Worm (Caenorhabditis elegans) whole organism, L1 larva: ENCODE results near the gene fbxa-184.
"Not testable (repeated sequence)": the region's sequence is repeated elsewhere in the genome, so short reads cannot be mapped to it uniquely, and the experiment has no call there.

Source experiments
- F16B12.6 ChIP-seq: fragments of 150-350 bp; optimal IDR thresholded peaks from 2 replicates; lab custom pipeline; 2014; ENCODE audit warnings: missing biosample characterization, missing genetic modification characterization
- aha-1 ChIP-seq: fragments of 150-350 bp; optimal IDR thresholded peaks from 2 replicates; lab custom pipeline; 2014; ENCODE audit warnings: missing biosample characterization, missing genetic modification characterization
- aly-2 ChIP-seq: fragments of 150-350 bp; optimal IDR thresholded peaks from 2 replicates; lab custom pipeline; 2014; ENCODE audit warnings: missing biosample characterization, missing genetic modification characterization
- ama-1 ChIP-seq: fragments of 150-350 bp; optimal IDR thresholded peaks from 2 replicates; lab custom pipeline; 2014
- blmp-1 ChIP-seq: fragments of 150-350 bp; optimal IDR thresholded peaks from 2 replicates; lab custom pipeline; 2014; ENCODE audit warnings: missing biosample characterization, missing genetic modification characterization
- ceh-8 ChIP-seq: fragments of 200-800 bp; sonication (Bioruptor generic); optimal IDR thresholded peaks from 2 replicates; lab custom pipeline; 2018; ENCODE audit warnings: mild to moderate bottlenecking, missing genetic modification characterization, moderate library complexity, missing compliant biosample characterization
- ceh-82 ChIP-seq, 3 experiments: fragments of 150-350 bp in 1 of 3; sonication (generic microtip) in 2 of 3; optimal IDR thresholded peaks; 2 replicates each; lab custom pipeline; 2014 to 2017; ENCODE audit warnings: missing biosample characterization in 3 of 3, missing genetic modification characterization in 3 of 3
- ceh-88 ChIP-seq: fragments of 200-800 bp; sonication (Bioruptor generic); IDR thresholded peaks from 2 replicates; pipeline ENCODE4 v1.3.6; 2022; ENCODE audit warnings: missing genetic modification characterization, missing compliant biosample characterization
- ceh-90 ChIP-seq: sonication (generic microtip); optimal IDR thresholded peaks from 2 replicates; lab custom pipeline; 2016; ENCODE audit warnings: missing genetic modification characterization, missing compliant biosample characterization
- dpl-1 ChIP-seq, 3 experiments: fragments of 150-350 bp in 2 of 3; sonication (generic microtip) in 1 of 3; optimal IDR thresholded peaks; 2 replicates each; lab custom pipeline; 2014 to 2017; ENCODE audit warnings: missing biosample characterization in 3 of 3, missing genetic modification characterization in 3 of 3, missing genetic modification reagents in 3 of 3
- dsc-1 ChIP-seq: sonication (generic microtip); optimal IDR thresholded peaks from 2 replicates; lab custom pipeline; 2016; ENCODE audit warnings: mild to moderate bottlenecking, missing genetic modification characterization, missing compliant biosample characterization
- efl-1 ChIP-seq, 4 experiments: fragments of 150-350 bp; optimal IDR thresholded peaks in 3 of 4; peaks in 1 of 4; 1 replicate in 1 of 4; 2 replicates in 3 of 4; lab custom pipeline; 2014; ENCODE audit warnings: missing biosample characterization in 2 of 4, missing genetic modification characterization in 2 of 4, missing genetic modification reagents in 2 of 4
- egl-13 ChIP-seq: sonication (generic microtip); optimal IDR thresholded peaks from 2 replicates; lab custom pipeline; 2016; ENCODE audit warnings: missing genotype, missing genetic modification reagents, missing genetic modification characterization, missing compliant biosample characterization
- egl-27 ChIP-seq, 2 experiments: fragments of 150-350 bp in 1 of 2; sonication (generic microtip); optimal IDR thresholded peaks; 3 replicates each; lab custom pipeline; 2017 to 2018; ENCODE audit warnings: missing biosample characterization in 2 of 2, missing genetic modification characterization in 2 of 2, missing genetic modification reagents in 2 of 2
- elt-2 ChIP-seq: sonication (generic microtip); optimal IDR thresholded peaks from 2 replicates; lab custom pipeline; 2016; ENCODE audit warnings: missing genetic modification characterization, mild to moderate bottlenecking, inconsistent platforms, missing compliant biosample characterization, missing genetic modification reagents
- elt-3 ChIP-seq, 6 experiments: fragments of 150-350 bp in 1 of 6; sonication (generic microtip); optimal IDR thresholded peaks; 2 replicates each; lab custom pipeline; 2017 to 2018; ENCODE audit warnings: missing biosample characterization in 6 of 6, missing genetic modification characterization in 6 of 6, inconsistent platforms in 1 of 6
- ets-5 ChIP-seq: fragments of 200-800 bp; sonication (Bioruptor generic); IDR thresholded peaks from 2 replicates; pipeline ENCODE4 v1.3.6; 2022; ENCODE audit warnings: missing genetic modification characterization, missing compliant biosample characterization
- fkh-10 ChIP-seq: sonication (generic microtip); optimal IDR thresholded peaks from 2 replicates; lab custom pipeline; 2017; ENCODE audit warnings: missing biosample characterization, missing genetic modification reagents, missing genetic modification characterization
- fos-1 ChIP-seq: fragments of 150-350 bp; optimal IDR thresholded peaks from 2 replicates; lab custom pipeline; 2014; ENCODE audit warnings: missing biosample characterization, missing genetic modification characterization
- grh-1 ChIP-seq: fragments of 200-800 bp; sonication (Bioruptor generic); IDR thresholded peaks from 2 replicates; pipeline ENCODE4 v1.3.6; 2022; ENCODE audit warnings: missing genetic modification reagents, missing genetic modification characterization, missing compliant biosample characterization
- hlh-4 ChIP-seq: sonication (generic microtip); optimal IDR thresholded peaks from 2 replicates; lab custom pipeline; 2016; ENCODE audit warnings: mild to moderate bottlenecking, missing genetic modification characterization, missing compliant biosample characterization
- irx-1 ChIP-seq: sonication (generic microtip); optimal IDR thresholded peaks from 2 replicates; lab custom pipeline; 2016; ENCODE audit warnings: missing genetic modification characterization, missing compliant biosample characterization
- isw-1 ChIP-seq: fragments of 200-800 bp; sonication (Bioruptor generic); IDR thresholded peaks from 2 replicates; pipeline ENCODE4 v1.3.6; 2022; ENCODE audit warnings: missing genetic modification characterization, missing compliant biosample characterization
- lin-15B ChIP-seq: fragments of 150-350 bp; sonication (generic microtip); optimal IDR thresholded peaks from 3 replicates; lab custom pipeline; 2014; ENCODE audit warnings: missing biosample characterization, missing genetic modification characterization
- lin-35 ChIP-seq, 2 experiments: fragments of 150-350 bp; optimal IDR thresholded peaks; 2 replicates each; lab custom pipeline; 2014; ENCODE audit warnings: missing biosample characterization in 2 of 2, missing genetic modification characterization in 2 of 2, missing genetic modification reagents in 2 of 2
- lsy-2 ChIP-seq, 2 experiments: fragments of 150-350 bp; optimal IDR thresholded peaks; 2 replicates each; lab custom pipeline; 2014; ENCODE audit warnings: missing biosample characterization in 2 of 2, missing genetic modification characterization in 2 of 2
- mab-9 ChIP-seq: fragments of 200-800 bp; sonication (Bioruptor generic); IDR thresholded peaks from 2 replicates; pipeline ENCODE4 v1.3.6; 2022; ENCODE audit warnings: missing genetic modification reagents, missing genetic modification characterization, missing compliant biosample characterization
- mef-2 ChIP-seq: fragments of 150-350 bp; optimal IDR thresholded peaks from 2 replicates; lab custom pipeline; 2014; ENCODE audit warnings: missing biosample characterization, missing genetic modification characterization
- nhr-19 ChIP-seq: fragments of 200-800 bp; sonication (Bioruptor generic); conservative IDR thresholded peaks from 2 replicates; pipeline ENCODE4 v1.3.6; 2022; ENCODE audit warnings: missing genetic modification characterization, missing compliant biosample characterization
- nhr-20 ChIP-seq: sonication (generic microtip); optimal IDR thresholded peaks from 2 replicates; lab custom pipeline; 2016; ENCODE audit warnings: mild to moderate bottlenecking, missing genetic modification characterization, missing compliant biosample characterization
- nhr-47 ChIP-seq: sonication (generic microtip); optimal IDR thresholded peaks from 2 replicates; lab custom pipeline; 2016; ENCODE audit warnings: mild to moderate bottlenecking, missing genetic modification characterization, moderate library complexity, missing compliant biosample characterization
- nhr-76 ChIP-seq: sonication (generic microtip); optimal IDR thresholded peaks from 2 replicates; lab custom pipeline; 2017; ENCODE audit warnings: missing biosample characterization, missing genetic modification characterization
- nhr-77 ChIP-seq: fragments of 150-350 bp; optimal IDR thresholded peaks from 2 replicates; lab custom pipeline; 2014; ENCODE audit warnings: missing biosample characterization, missing genetic modification characterization
- nhr-90 ChIP-seq: sonication (generic microtip); optimal IDR thresholded peaks from 2 replicates; lab custom pipeline; 2016; ENCODE audit warnings: mild to moderate bottlenecking, missing genetic modification characterization, missing compliant biosample characterization; ENCODE audit not compliant: poor library complexity
- pax-3 ChIP-seq: fragments of 200-800 bp; sonication (Bioruptor generic); optimal IDR thresholded peaks from 2 replicates; lab custom pipeline; 2018; ENCODE audit warnings: mild to moderate bottlenecking, missing genetic modification characterization, moderate library complexity, missing compliant biosample characterization
- pqm-1 ChIP-seq: sonication (generic microtip); optimal IDR thresholded peaks from 3 replicates; lab custom pipeline; 2017; ENCODE audit warnings: missing biosample characterization, missing genetic modification characterization
- sptf-1 ChIP-seq: fragments of 150-350 bp; optimal IDR thresholded peaks from 2 replicates; lab custom pipeline; 2014; ENCODE audit warnings: missing biosample characterization, missing genetic modification characterization
- sup-37 ChIP-seq: fragments of 200-800 bp; sonication (Bioruptor generic); optimal IDR thresholded peaks from 2 replicates; lab custom pipeline; 2018; ENCODE audit warnings: mild to moderate bottlenecking, missing genetic modification characterization, missing compliant biosample characterization
- tbx-2 ChIP-seq: sonication (generic microtip); optimal IDR thresholded peaks from 2 replicates; lab custom pipeline; 2016; ENCODE audit warnings: missing genetic modification characterization, missing compliant biosample characterization
- tlp-1 ChIP-seq: fragments of 150-350 bp; optimal IDR thresholded peaks from 2 replicates; lab custom pipeline; 2014; ENCODE audit warnings: missing biosample characterization, missing genetic modification characterization
- unc-130 ChIP-seq: fragments of 150-350 bp; optimal IDR thresholded peaks from 2 replicates; lab custom pipeline; 2017; ENCODE audit warnings: missing biosample characterization, missing genetic modification characterization, inconsistent platforms
- unc-62 ChIP-seq: fragments of 150-350 bp; optimal IDR thresholded peaks from 2 replicates; lab custom pipeline; 2014; ENCODE audit warnings: missing biosample characterization, missing genetic modification reagents, missing genetic modification characterization
- unc-98 ChIP-seq: fragments of 200-800 bp; sonication (Bioruptor generic); IDR thresholded peaks from 2 replicates; pipeline ENCODE4 v1.3.6; 2022; ENCODE audit warnings: missing genetic modification characterization, missing compliant biosample characterization

fbxa-184 gene

DNA sequence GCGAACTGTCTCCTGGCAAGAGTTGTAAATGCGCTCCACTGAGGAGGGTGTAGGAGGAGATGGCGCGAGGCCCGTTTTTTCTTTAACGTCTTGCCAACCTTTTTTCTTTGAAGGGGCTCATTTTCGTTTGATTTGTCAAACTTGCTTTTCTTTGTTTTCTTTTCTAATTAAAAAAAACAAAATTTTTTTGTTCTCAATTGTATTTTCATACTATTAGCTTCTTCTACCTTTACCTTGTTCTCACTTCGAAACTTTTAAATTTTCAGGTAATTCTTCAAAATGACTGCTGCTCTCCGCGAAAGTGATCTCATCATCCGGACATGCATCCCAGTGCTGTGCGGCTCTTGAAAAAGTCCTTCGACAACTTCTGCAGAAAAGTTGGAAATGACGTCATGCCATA, at the start of gene fbxa-184:
Gene fbxa-184 (plus strand): TSS at position 301 of the 400 bp plus-strand sequence.
- TF ChIP-seq ama-1 (lab: Kevin White, UChicago) (no peak), sptf-1 (tag; lab: Kevin White, UChicago) (no peak), mef-2 (tag; lab: Kevin White, UChicago) (no peak)

DNA sequence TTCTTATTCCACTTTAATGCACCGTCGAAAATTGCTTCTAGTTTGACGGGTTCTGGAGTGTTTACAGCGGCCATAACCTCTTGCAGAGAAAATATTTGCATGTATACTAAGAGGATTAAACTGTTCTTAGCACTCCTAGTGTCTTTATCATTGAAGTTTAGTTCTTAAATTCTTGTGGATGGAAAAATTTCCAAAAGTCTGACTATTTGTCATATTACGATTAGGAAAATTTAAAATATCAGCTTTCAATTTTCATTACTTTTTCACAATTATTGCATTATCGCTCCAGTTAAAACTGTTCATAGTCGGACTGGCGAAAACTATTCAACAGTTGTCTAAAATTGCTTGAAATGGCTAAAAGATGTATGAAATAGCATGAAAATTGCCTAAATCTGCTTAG, 49.2 kb upstream of the fbxa-184 start, which contains the start of gene ZC204.13:
Gene ZC204.13 (minus strand): TSS at position 101 of the 400 bp plus-strand sequence.
- not testable (repeated sequence) for TF ChIP-seq F16B12.6 (tag; lab: Kevin White, UChicago); pqm-1; aha-1 (tag; lab: Kevin White, UChicago)

DNA sequence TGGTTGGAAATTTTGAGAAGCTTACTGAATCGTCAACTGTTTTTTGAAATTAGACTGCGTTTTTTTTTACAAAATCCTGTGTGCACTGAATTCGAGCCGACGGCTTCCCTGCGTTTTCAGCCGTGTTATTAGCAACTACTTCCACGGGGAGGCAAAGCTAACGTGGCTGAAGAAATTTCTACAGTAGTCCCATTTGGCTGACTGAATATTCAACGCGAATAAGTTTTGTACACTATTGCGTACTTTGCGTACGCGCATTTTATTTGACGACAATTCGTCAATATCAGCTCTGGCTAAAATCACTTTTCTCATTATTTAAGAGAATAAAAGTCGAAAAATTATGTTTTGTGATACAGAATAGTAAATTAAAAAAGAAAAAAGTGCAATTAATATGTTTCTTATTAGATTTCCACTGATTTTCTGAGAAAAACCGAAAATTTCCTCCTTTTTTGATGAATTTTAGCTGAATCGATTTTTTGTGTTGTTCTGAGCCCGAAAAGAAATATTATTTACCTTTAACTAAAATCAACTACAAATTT, 48.7 kb upstream of the fbxa-184 start:
- TF ChIP-seq efl-1 (optimal IDR thresholded peaks at IDR 0.05; lab: Kevin White, UChicago): peak in 1 of 2 experiments; percentile 9
- TF ChIP-seq efl-1 (GFP tag; optimal IDR thresholded peaks at IDR 0.05 in 1 of 2; lab: Kevin White, UChicago): not testable (repeated sequence)
- peak; percentile 54 for TF ChIP-seq ceh-88 (GFP tag; lab: Robert Waterston, UW)
- TF ChIP-seq lsy-2 (tag; optimal IDR thresholded peaks at IDR 0.05; lab: Kevin White, UChicago): peak in 1 of 2 experiments; percentile 55
- TF ChIP-seq nhr-19: peak; percentile 41

DNA sequence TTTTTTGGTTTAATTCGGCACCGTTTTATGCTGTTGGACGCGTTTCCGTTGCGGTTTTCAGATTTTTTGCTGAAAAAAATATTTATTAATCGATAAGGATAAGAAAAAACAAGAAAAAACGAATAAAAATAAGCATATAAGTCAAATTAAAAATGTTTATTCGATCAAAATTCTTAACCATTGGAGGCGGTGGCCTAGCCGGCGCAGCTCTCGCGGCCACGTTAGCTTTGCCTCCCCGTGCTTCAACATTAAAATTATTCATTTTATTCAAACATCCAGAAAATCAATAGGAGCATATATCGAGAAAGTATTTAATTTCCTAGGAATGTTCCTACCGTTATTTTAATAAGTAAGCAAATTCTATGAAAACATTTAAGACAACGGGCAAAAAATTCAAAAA, 47.2 kb upstream of the fbxa-184 start, which contains the start of gene ZC204.14:
Gene ZC204.14 (minus strand): TSS at position 69 of the 400 bp plus-strand sequence.
- peak in 1 of 2 experiments; percentile 46 for TF ChIP-seq lsy-2 (tag; optimal IDR thresholded peaks at IDR 0.05; lab: Kevin White, UChicago)
- TF ChIP-seq lin-35 (GFP tag; optimal IDR thresholded peaks at IDR 0.05; lab: Kevin White, UChicago): no peak

DNA sequence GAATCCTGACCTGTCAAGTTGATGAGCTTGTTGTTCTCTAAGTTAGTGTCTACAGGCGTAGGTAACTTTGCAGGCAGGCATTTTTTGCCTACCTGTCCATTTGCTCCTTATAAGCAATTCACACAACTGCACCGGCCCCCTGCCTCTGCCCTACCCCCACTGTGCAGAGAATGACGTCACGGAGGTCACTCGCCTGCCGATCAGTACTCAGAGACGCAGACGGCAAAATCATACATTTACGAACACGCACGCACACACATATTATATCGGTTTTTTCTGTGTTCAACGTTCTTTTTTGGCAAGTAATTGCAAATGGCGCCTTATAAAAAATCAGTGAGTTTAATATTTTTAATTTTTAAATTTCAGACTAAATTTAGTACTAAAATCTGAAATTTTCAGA, 46.5 kb upstream of the fbxa-184 start, which contains the start of gene duxl-1:
Gene duxl-1 (plus strand): TSS at position 184 of the 400 bp plus-strand sequence.
- TF ChIP-seq mab-9 (GFP tag; lab: Robert Waterston, UW): no peak
- TF ChIP-seq aha-1 (tag; lab: Kevin White, UChicago): no peak
- TF ChIP-seq fkh-10 (GFP tag; lab: Kevin White, UChicago): no peak
- TF ChIP-seq fos-1 (tag; lab: Kevin White, UChicago): no peak
- no peak for TF ChIP-seq tbx-2 (tag; lab: Kevin White, UChicago)
- TF ChIP-seq efl-1 (optimal IDR thresholded peaks at IDR 0.05; lab: Kevin White, UChicago): peak in 1 of 2 experiments; percentile 37
- TF ChIP-seq efl-1 (GFP tag; optimal IDR thresholded peaks at IDR 0.05 in 1 of 2; lab: Kevin White, UChicago): peak in 1 of 2 experiments; percentile 2
- TF ChIP-seq elt-2 (tag; lab: Kevin White, UChicago): peak; percentile 3
- TF ChIP-seq dpl-1 (GFP tag; optimal IDR thresholded peaks at IDR 0.05; lab: Kevin White, UChicago): peak in 2 of 3 experiments; percentile 7 to 15
- no peak for TF ChIP-seq ceh-8 (GFP tag; lab: Kevin White, UChicago)
- peak; percentile 21 for TF ChIP-seq nhr-90 (tag; lab: Kevin White, UChicago)
- no peak for TF ChIP-seq hlh-4
- no peak for TF ChIP-seq aly-2 (tag; lab: Kevin White, UChicago)
- no peak for TF ChIP-seq irx-1 (tag; lab: Kevin White, UChicago)
- TF ChIP-seq blmp-1 (tag; lab: Kevin White, UChicago): no peak
- TF ChIP-seq unc-62: no peak
- TF ChIP-seq pqm-1: no peak
- TF ChIP-seq grh-1 (GFP tag; lab: Robert Waterston, UW): no peak
- TF ChIP-seq pax-3 (tag; lab: Kevin White, UChicago): no peak
- no peak for TF ChIP-seq tlp-1 (tag; lab: Kevin White, UChicago)
- TF ChIP-seq lin-35 (GFP tag; optimal IDR thresholded peaks at IDR 0.05; lab: Kevin White, UChicago): peak in 1 of 2 experiments; percentile 44
- TF ChIP-seq elt-3 (tag; optimal IDR thresholded peaks at IDR 0.05; lab: Kevin White, UChicago): no peak
- TF ChIP-seq nhr-77 (tag; lab: Kevin White, UChicago): no peak
- TF ChIP-seq nhr-47 (tag; lab: Kevin White, UChicago): no peak
- peak in 1 of 3 experiments; percentile 9 for TF ChIP-seq ceh-82 (tag; optimal IDR thresholded peaks at IDR 0.05; lab: Kevin White, UChicago)
- TF ChIP-seq nhr-76 (tag; lab: Kevin White, UChicago): no peak
- TF ChIP-seq lin-15B (tag; lab: Kevin White, UChicago): no peak
- TF ChIP-seq ceh-90 (tag; lab: Kevin White, UChicago): no peak
- TF ChIP-seq unc-130 (tag; lab: Kevin White, UChicago): no peak
- no peak for TF ChIP-seq egl-13
- no peak for TF ChIP-seq ets-5 (GFP tag; lab: Robert Waterston, UW)
- TF ChIP-seq nhr-20 (tag; lab: Kevin White, UChicago): peak; percentile 13
- no peak for TF ChIP-seq sup-37 (GFP tag; lab: Kevin White, UChicago)
- TF ChIP-seq unc-98 (GFP tag; lab: Robert Waterston, UW): no peak
- no peak for TF ChIP-seq dsc-1 (tag; lab: Kevin White, UChicago)
- TF ChIP-seq egl-27 (tag; optimal IDR thresholded peaks at IDR 0.05; lab: Kevin White, UChicago): no peak
- TF ChIP-seq isw-1: no peak
